Worm (Caenorhabditis elegans) whole organism, L1 larva: ENCODE data around the gene F49H6.17.

ENCODE experiments used
- elt-2 ChIP-seq: sonication (generic microtip); optimal IDR thresholded peaks from 2 replicates; lab custom pipeline; 2016; ENCODE audit warnings: missing genetic modification characterization, mild to moderate bottlenecking, inconsistent platforms, missing compliant biosample characterization, missing genetic modification reagents
- jun-1 ChIP-seq: fragments of 150-350 bp; optimal IDR thresholded peaks from 2 replicates; lab custom pipeline; 2014; ENCODE audit warnings: missing biosample characterization, missing genetic modification reagents, missing genetic modification characterization
- lin-13 ChIP-seq: fragments of 150-350 bp; optimal IDR thresholded peaks from 2 replicates; lab custom pipeline; 2014; ENCODE audit warnings: missing biosample characterization, missing genetic modification reagents, missing genetic modification characterization
- lsy-2 ChIP-seq, 2 experiments: fragments of 150-350 bp; optimal IDR thresholded peaks; 2 replicates each; lab custom pipeline; 2014; ENCODE audit warnings: missing biosample characterization in 2 of 2, missing genetic modification characterization in 2 of 2
- mdl-1 ChIP-seq, 2 experiments: fragments of 150-350 bp; optimal IDR thresholded peaks; 2 replicates each; lab custom pipeline; 2014 to 2017; ENCODE audit warnings: missing biosample characterization in 2 of 2, missing genetic modification characterization in 2 of 2, inconsistent platforms in 1 of 2
- nhr-77 ChIP-seq: fragments of 150-350 bp; optimal IDR thresholded peaks from 2 replicates; lab custom pipeline; 2014; ENCODE audit warnings: missing biosample characterization, missing genetic modification characterization
- pqm-1 ChIP-seq: sonication (generic microtip); optimal IDR thresholded peaks from 3 replicates; lab custom pipeline; 2017; ENCODE audit warnings: missing biosample characterization, missing genetic modification characterization
- tlp-1 ChIP-seq: fragments of 150-350 bp; optimal IDR thresholded peaks from 2 replicates; lab custom pipeline; 2014; ENCODE audit warnings: missing biosample characterization, missing genetic modification characterization
- unc-130 ChIP-seq: fragments of 150-350 bp; optimal IDR thresholded peaks from 2 replicates; lab custom pipeline; 2017; ENCODE audit warnings: missing biosample characterization, missing genetic modification characterization, inconsistent platforms

ce11 chrV:16987783-16988182 is 32.0 kb upstream of the F49H6.17 start:
- TF ChIP-seq lsy-2 (tag; optimal IDR thresholded peaks at IDR 0.05; lab: Kevin White, UChicago) (no peak), nhr-77 (no peak), unc-130 (tag; lab: Kevin White, UChicago) (no peak), lin-13 (GFP tag; lab: Kevin White, UChicago) (no peak), elt-2 (tag; lab: Kevin White, UChicago) (no peak), tlp-1 (tag; lab: Kevin White, UChicago) (no peak), mdl-1 (tag; optimal IDR thresholded peaks at IDR 0.05; lab: Kevin White, UChicago) (no peak), pqm-1 (tag; lab: Kevin White, UChicago) (no peak), jun-1 (tag; lab: Kevin White, UChicago) (no peak)
